Fruit fly (Drosophila melanogaster) whole organism, wandering third instar larva: Measurements from ENCODE around the gene Fur2.

Source experiments
- CG32264 ChIP-seq: fragments of 200-800 bp; sonication (Bioruptor generic); optimal IDR thresholded peaks from 2 replicates; lab custom pipeline; 2016; ENCODE audit warnings: missing biosample characterization, missing genetic modification characterization
- CG9705 ChIP-seq: fragments of 200-800 bp; sonication (Bioruptor generic); optimal IDR thresholded peaks from 2 replicates; lab custom pipeline; 2018; ENCODE audit warnings: missing biosample characterization, mild to moderate bottlenecking, missing genetic modification characterization
- Dfd ChIP-seq: fragments of >200 bp; optimal IDR thresholded peaks from 2 replicates; lab custom pipeline; 2017; ENCODE audit warnings: missing biosample characterization, missing genetic modification characterization
- Dif ChIP-seq: fragments of 200-275, 200-300 bp; sonication (Bioruptor generic); optimal IDR thresholded peaks from 2 replicates; lab custom pipeline; 2018; ENCODE audit warnings: missing biosample characterization, missing genetic modification characterization; ENCODE audit not compliant: partially characterized antibody
- GATAd ChIP-seq: sonication (Bioruptor generic); optimal IDR thresholded peaks from 2 replicates; lab custom pipeline; 2016; ENCODE audit warnings: missing biosample characterization, missing genetic modification characterization
- HLH106 ChIP-seq: fragments of 200-800 bp; optimal IDR thresholded peaks from 3 replicates; lab custom pipeline; 2019; ENCODE audit warnings: missing biosample characterization, mild to moderate bottlenecking, missing genetic modification characterization, moderate library complexity
- Hnf4 ChIP-seq: fragments of 200-800 bp; sonication (Bioruptor generic); optimal IDR thresholded peaks from 2 replicates; lab custom pipeline; 2016; ENCODE audit warnings: missing biosample characterization, mild to moderate bottlenecking, missing genetic modification characterization
- Hr78 ChIP-seq: fragments of >200 bp; optimal IDR thresholded peaks from 2 replicates; lab custom pipeline; 2017; ENCODE audit warnings: missing biosample characterization, missing genetic modification characterization
- Hr83 ChIP-seq: fragments of 200-300 bp; sonication (Bioruptor generic); optimal IDR thresholded peaks from 2 replicates; lab custom pipeline; 2016; ENCODE audit warnings: missing biosample characterization, mild to moderate bottlenecking, missing genetic modification characterization, moderate library complexity; ENCODE audit not compliant: poor library complexity, severe bottlenecking
- Jra ChIP-seq: sonication (Bioruptor generic); optimal IDR thresholded peaks from 2 replicates; lab custom pipeline; 2016; ENCODE audit warnings: missing biosample characterization, missing genetic modification characterization
- Mio ChIP-seq: sonication (Bioruptor generic); optimal IDR thresholded peaks from 2 replicates; lab custom pipeline; 2016; ENCODE audit warnings: missing biosample characterization, missing genetic modification characterization
- Myc ChIP-seq: fragments of >200 bp; optimal IDR thresholded peaks from 2 replicates; lab custom pipeline; 2017
- N ChIP-seq: fragments of >200 bp; optimal IDR thresholded peaks from 2 replicates; lab custom pipeline; 2018; ENCODE audit warnings: missing biosample characterization, missing external identifiers, missing genetic modification characterization
- OdsH ChIP-seq: fragments of 200-800 bp; sonication (Bioruptor generic); optimal IDR thresholded peaks from 2 replicates; lab custom pipeline; 2016; ENCODE audit warnings: missing biosample characterization, mild to moderate bottlenecking, missing genetic modification characterization
- Rel ChIP-seq, 2 experiments: fragments of 200-800 bp; sonication (Bioruptor generic) in 1 of 2; optimal IDR thresholded peaks; 2 replicates in 1 of 2; 3 replicates in 1 of 2; lab custom pipeline; 2016 to 2019; ENCODE audit warnings: mild to moderate bottlenecking in 2 of 2, missing biosample characterization in 2 of 2, missing genetic modification characterization in 2 of 2, moderate library complexity in 1 of 2
- Sp1 ChIP-seq: fragments of 200-800 bp; sonication (Bioruptor generic); optimal IDR thresholded peaks from 3 replicates; lab custom pipeline; 2019; ENCODE audit warnings: missing biosample characterization, mild to moderate bottlenecking, missing genetic modification characterization, moderate library complexity
- Vsx2 ChIP-seq: fragments of 200-300, 225-300 bp; sonication (Bioruptor generic); optimal IDR thresholded peaks from 2 replicates; lab custom pipeline; 2018; ENCODE audit warnings: missing biosample characterization, missing genetic modification characterization; ENCODE audit not compliant: partially characterized antibody
- br ChIP-seq: fragments of 200-800 bp; sonication (Bioruptor generic); optimal IDR thresholded peaks from 2 replicates; lab custom pipeline; 2016; ENCODE audit warnings: missing biosample characterization, missing genetic modification characterization
- brk ChIP-seq: fragments of 200-800 bp; sonication (Bioruptor generic); optimal IDR thresholded peaks from 2 replicates; lab custom pipeline; 2016; ENCODE audit warnings: missing biosample characterization, mild to moderate bottlenecking, missing genetic modification characterization
- dl ChIP-seq, 2 experiments: fragments of 175-275, 200-275 bp in 1 of 2; fragments of 200-275 bp in 1 of 2; sonication (Bioruptor generic); optimal IDR thresholded peaks; lab custom pipeline; 2018; ENCODE audit warnings: mild to moderate bottlenecking in 2 of 2, missing biosample characterization in 2 of 2, missing genetic modification characterization in 2 of 2, moderate library complexity in 2 of 2; ENCODE audit not compliant: partially characterized antibody in 2 of 2, insufficient read depth in 1 of 2
- dmrt93B ChIP-seq: fragments of 200-800 bp; sonication (Bioruptor generic); optimal IDR thresholded peaks from 2 replicates; lab custom pipeline; 2018; ENCODE audit warnings: missing biosample characterization, mild to moderate bottlenecking, missing genetic modification characterization
- dsf ChIP-seq: sonication (Bioruptor generic); optimal IDR thresholded peaks from 2 replicates; lab custom pipeline; 2016; ENCODE audit warnings: missing biosample characterization, missing genetic modification characterization, borderline replicate concordance
- ey ChIP-seq: fragments of 200-800 bp; sonication (Bioruptor generic); optimal IDR thresholded peaks from 2 replicates; lab custom pipeline; 2016; ENCODE audit warnings: missing biosample characterization, missing genetic modification characterization
- foxo ChIP-seq, 2 experiments: fragments of 200-800 bp; sonication (Bioruptor generic); optimal IDR thresholded peaks; 2 replicates in 1 of 2; 3 replicates in 1 of 2; lab custom pipeline; 2016 to 2017; ENCODE audit warnings: missing biosample characterization in 2 of 2, missing genetic modification characterization in 2 of 2
- fru ChIP-seq: fragments of 200-800 bp; sonication (Bioruptor generic); optimal IDR thresholded peaks from 3 replicates; lab custom pipeline; 2016; ENCODE audit warnings: missing biosample characterization, mild to moderate bottlenecking, missing genetic modification characterization
- h ChIP-seq: fragments of 200-800 bp; sonication (Bioruptor generic); optimal IDR thresholded peaks from 3 replicates; lab custom pipeline; 2016; ENCODE audit warnings: missing biosample characterization, mild to moderate bottlenecking, missing genetic modification characterization
- jim ChIP-seq: fragments of 175-275, 200-325 bp; sonication (Bioruptor generic); optimal IDR thresholded peaks from 2 replicates; lab custom pipeline; 2016; ENCODE audit warnings: missing biosample characterization, mild to moderate bottlenecking, missing genetic modification characterization
- lola ChIP-seq: fragments of >200 bp; optimal IDR thresholded peaks from 2 replicates; lab custom pipeline; 2017; ENCODE audit warnings: missing biosample characterization, missing genetic modification characterization
- pan ChIP-seq: fragments of >200 bp; optimal IDR thresholded peaks from 2 replicates; lab custom pipeline; 2017
- psq ChIP-seq: fragments of 200-800 bp; sonication (Bioruptor generic); optimal IDR thresholded peaks from 3 replicates; lab custom pipeline; 2017; ENCODE audit warnings: missing biosample characterization, mild to moderate bottlenecking, missing genetic modification characterization, moderate library complexity
- rgr ChIP-seq: fragments of 200-800 bp; sonication (Bioruptor generic); optimal IDR thresholded peaks from 3 replicates; lab custom pipeline; 2016; ENCODE audit warnings: missing biosample characterization, mild to moderate bottlenecking, missing genetic modification characterization
- sage ChIP-seq: fragments of 200-800 bp; sonication (Bioruptor generic); optimal IDR thresholded peaks from 2 replicates; lab custom pipeline; 2016; ENCODE audit warnings: missing biosample characterization, mild to moderate bottlenecking, missing genetic modification characterization
- tai ChIP-seq: sonication (Bioruptor generic); optimal IDR thresholded peaks from 2 replicates; lab custom pipeline; 2016; ENCODE audit warnings: missing biosample characterization, missing genetic modification characterization
- usp ChIP-seq: fragments of >200 bp; optimal IDR thresholded peaks from 2 replicates; lab custom pipeline; 2017; ENCODE audit warnings: missing biosample characterization, missing genetic modification characterization
- woc ChIP-seq: sonication (Bioruptor generic); optimal IDR thresholded peaks from 2 replicates; lab custom pipeline; 2016; ENCODE audit warnings: missing biosample characterization, mild to moderate bottlenecking, missing genetic modification characterization

Fur2 gene

dm6 chrX:16423125-16423509 lies 50.2 kb downstream of the Fur2 start:
- peak; percentile 65 for TF ChIP-seq psq
- no peak for TF ChIP-seq Dfd (GFP tag; lab: Kevin White, UChicago)
- no peak for TF ChIP-seq woc (GFP tag; lab: Kevin White, UChicago)
- TF ChIP-seq, all 38 proteins: peak for 1

- peak; percentile 1 for TF ChIP-seq N
- no peak for TF ChIP-seq Hr83 (GFP tag; lab: Kevin White, UChicago)
- no peak for TF ChIP-seq foxo (GFP tag; optimal IDR thresholded peaks at IDR 0.05; lab: Kevin White, UChicago)
- no peak for TF ChIP-seq Rel (GFP tag; optimal IDR thresholded peaks at IDR 0.05; lab: Kevin White, UChicago)
- no peak for TF ChIP-seq Rel (tag; optimal IDR thresholded peaks at IDR 0.05; lab: Kevin White, UChicago)
- TF ChIP-seq Mio (GFP tag; lab: Kevin White, UChicago), result no peak
- peak; percentile 98 for TF ChIP-seq psq
- no peak for TF ChIP-seq OdsH (GFP tag; lab: Kevin White, UChicago)
- no peak for TF ChIP-seq dl (GFP tag; optimal IDR thresholded peaks at IDR 0.05; lab: Kevin White, UChicago; ENCODE audit: insufficient read depth in 1 of 2, partially characterized antibody in 2 of 2)
- TF ChIP-seq Dfd (GFP tag; lab: Kevin White, UChicago), result no peak
- TF ChIP-seq h (GFP tag; lab: Kevin White, UChicago), result peak; percentile 3
- no peak for TF ChIP-seq HLH106 (tag; lab: Kevin White, UChicago)
- no peak for TF ChIP-seq brk (GFP tag; lab: Kevin White, UChicago)
Observed at dm6 chrX:16424296-16424695, 51.4 kb downstream of the Fur2 start.

- TF ChIP-seq usp, result no peak
- no peak for TF ChIP-seq Hr78 (GFP tag; lab: Kevin White, UChicago)
- peak; percentile 70 for TF ChIP-seq Hr83 (GFP tag; lab: Kevin White, UChicago)
- TF ChIP-seq foxo (GFP tag; optimal IDR thresholded peaks at IDR 0.05; lab: Kevin White, UChicago), result peak in 1 of 2 experiments; percentile 7
- TF ChIP-seq ey (GFP tag; lab: Kevin White, UChicago), result no peak
- peak; percentile 80 for TF ChIP-seq Dif (GFP tag; lab: Kevin White, UChicago)
- TF ChIP-seq dsf (GFP tag; lab: Kevin White, UChicago), result no peak
- no peak for TF ChIP-seq Vsx2 (GFP tag; lab: Kevin White, UChicago)
- TF ChIP-seq Myc (lab: Kevin White, UChicago), result no peak
- peak; percentile 44 for TF ChIP-seq Rel (GFP tag; optimal IDR thresholded peaks at IDR 0.05; lab: Kevin White, UChicago)
- TF ChIP-seq Rel (tag; optimal IDR thresholded peaks at IDR 0.05; lab: Kevin White, UChicago), result no peak
- TF ChIP-seq dl (GFP tag; optimal IDR thresholded peaks at IDR 0.05; lab: Kevin White, UChicago; ENCODE audit: insufficient read depth in 1 of 2, partially characterized antibody in 2 of 2), result peak; percentile 54 to 83
- peak; percentile 21 for TF ChIP-seq h (GFP tag; lab: Kevin White, UChicago)
- TF ChIP-seq OdsH (GFP tag; lab: Kevin White, UChicago), result no peak
- TF ChIP-seq Jra (GFP tag; lab: Kevin White, UChicago), result peak; percentile 48
- no peak for TF ChIP-seq GATAd (GFP tag; lab: Kevin White, UChicago)
- no peak for TF ChIP-seq rgr (GFP tag; lab: Kevin White, UChicago)
- TF ChIP-seq, all 38 proteins: peak for 7
Observed at dm6 chrX:16425145-16425544, 52.3 kb downstream of the Fur2 start.

dm6 chrX:16426478-16427052 lies 53.7 kb downstream of the Fur2 start:
- TF ChIP-seq Dif (GFP tag; lab: Kevin White, UChicago) (no peak), sage (GFP tag; lab: Kevin White, UChicago) (no peak), psq (peak; percentile 69), Myc (lab: Kevin White, UChicago) (no peak), Sp1 (peak; percentile 20), HLH106 (tag; lab: Kevin White, UChicago) (peak; percentile 46), OdsH (GFP tag; lab: Kevin White, UChicago) (no peak), Jra (GFP tag; lab: Kevin White, UChicago) (no peak), Rel (GFP tag; optimal IDR thresholded peaks at IDR 0.05; lab: Kevin White, UChicago) (no peak), Rel (tag; optimal IDR thresholded peaks at IDR 0.05; lab: Kevin White, UChicago) (no peak), Hnf4 (GFP tag; lab: Kevin White, UChicago) (no peak), lola (GFP tag; lab: Kevin White, UChicago) (no peak), N (no peak), CG32264 (no peak), pan (lab: Kevin White, UChicago) (no peak), dl (GFP tag; optimal IDR thresholded peaks at IDR 0.05; lab: Kevin White, UChicago; ENCODE audit: insufficient read depth in 1 of 2, partially characterized antibody in 2 of 2) (no peak), fru (peak; percentile 37), ey (GFP tag; lab: Kevin White, UChicago) (no peak), brk (GFP tag; lab: Kevin White, UChicago) (no peak), tai (GFP tag; lab: Kevin White, UChicago) (no peak), jim (no peak), CG9705 (GFP tag; lab: Kevin White, UChicago) (no peak), h (GFP tag; lab: Kevin White, UChicago) (no peak), br (GFP tag; lab: Kevin White, UChicago) (no peak), Dfd (GFP tag; lab: Kevin White, UChicago) (no peak), woc (GFP tag; lab: Kevin White, UChicago) (no peak), dmrt93B (GFP tag; lab: Kevin White, UChicago) (no peak), dsf (GFP tag; lab: Kevin White, UChicago) (no peak), foxo (GFP tag; optimal IDR thresholded peaks at IDR 0.05; lab: Kevin White, UChicago) (no peak)
